Worm (Caenorhabditis elegans) whole organism, dauer: ENCODE measurements around the gene sar-1.

Experiments used
- unc-62 ChIP-seq: sonication (generic microtip); optimal IDR thresholded peaks from 2 replicates; lab custom pipeline; 2017; ENCODE audit warnings: missing biosample characterization, missing genetic modification reagents, missing genetic modification characterization

sar-1 gene

ce11 chrIV:4513269-4513819 lies at the start of gene sar-1:
Gene sar-1, minus strand, starts transcription at chrIV:4513319.
- no peak for TF ChIP-seq unc-62 (GFP tag; lab: Kevin White, UChicago)

- TF ChIP-seq unc-62 (GFP tag; lab: Kevin White, UChicago) = no peak
Observed at ce11 chrIV:4562599-4563116, 49.5 kb upstream of the sar-1 start, which contains the start of gene igeg-1. Gene igeg-1, plus strand, starts transcription at chrIV:4562649.

DNA sequence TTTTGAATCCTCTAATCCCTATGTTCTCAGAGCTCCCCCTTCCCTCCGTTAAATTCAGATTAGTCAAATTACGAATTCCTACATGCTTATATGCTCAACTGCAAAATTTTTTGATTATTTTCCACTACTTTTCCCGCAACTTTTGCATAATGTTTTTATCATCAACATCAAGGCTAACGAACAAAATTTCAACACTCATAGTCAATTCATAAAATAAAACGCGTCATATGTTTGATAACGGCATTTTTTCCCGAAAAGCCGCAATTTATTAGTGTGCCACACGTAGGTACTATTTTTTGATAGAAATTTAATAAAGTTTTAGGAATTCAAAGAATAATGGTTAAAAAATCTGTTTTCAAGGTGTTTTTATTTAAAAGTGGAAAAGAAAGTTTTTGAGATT lies 46.0 kb upstream of the sar-1 start:
- no peak for TF ChIP-seq unc-62 (GFP tag; lab: Kevin White, UChicago)

DNA sequence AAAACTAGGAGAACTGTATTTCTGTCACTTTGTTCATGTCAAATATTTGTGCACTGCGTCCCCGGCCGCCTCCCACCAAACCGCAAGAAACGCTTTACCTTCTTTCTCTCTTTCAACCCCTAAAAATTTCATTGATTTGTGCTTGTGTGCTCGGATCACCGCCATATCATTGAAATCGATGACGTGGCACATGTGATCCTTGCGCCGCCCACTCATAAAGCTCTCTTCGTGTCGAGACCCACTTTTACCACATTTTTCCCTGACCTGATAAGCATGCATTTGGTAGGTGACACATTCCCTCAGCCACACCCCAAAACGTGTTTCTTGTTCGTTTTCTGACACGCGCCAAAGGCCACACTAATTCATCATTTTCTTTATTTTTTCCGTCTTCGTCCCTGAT lies 44.6 kb upstream of the sar-1 start:
- TF ChIP-seq unc-62 (GFP tag; lab: Kevin White, UChicago) = no peak

- TF ChIP-seq unc-62 (GFP tag; lab: Kevin White, UChicago) = no peak
Observed at ce11 chrIV:4557130-4557529, 44.0 kb upstream of the sar-1 start.

DNA sequence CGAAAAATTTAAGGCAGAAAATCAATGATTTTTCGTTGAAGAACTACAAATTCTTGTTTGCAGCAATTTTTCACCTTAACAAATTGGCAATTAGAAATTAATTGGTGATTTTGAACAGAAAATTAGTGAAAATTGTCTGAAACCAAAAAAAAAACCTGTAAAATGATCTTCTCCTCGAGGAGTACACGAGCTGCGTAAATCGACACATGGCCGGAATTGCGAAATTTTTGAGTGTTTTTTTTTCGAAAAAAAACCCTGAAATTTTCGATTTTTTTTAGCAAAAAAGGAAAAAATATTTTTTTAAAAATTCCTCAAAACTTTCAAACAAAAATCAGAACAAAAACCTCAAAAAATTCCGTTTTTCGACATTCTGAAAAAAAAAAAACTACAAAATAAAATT lies 38.4 kb upstream of the sar-1 start:
- no peak for TF ChIP-seq unc-62 (GFP tag; lab: Kevin White, UChicago)

ce11 chrIV:4548253-4548652 lies 35.1 kb upstream of the sar-1 start, which contains the start of gene ZK185.1:
Gene ZK185.1, plus strand, starts transcription at chrIV:4548553.
- TF ChIP-seq unc-62 (GFP tag; lab: Kevin White, UChicago) = no peak

- no peak for TF ChIP-seq unc-62 (GFP tag; lab: Kevin White, UChicago)
Observed at ce11 chrIV:4545818-4546217, 32.7 kb upstream of the sar-1 start, which contains the start of gene ZK185.5. Gene ZK185.5, minus strand, starts transcription at chrIV:4545918.

ce11 chrIV:4544215-4544614 lies 31.1 kb upstream of the sar-1 start:
- TF ChIP-seq unc-62 (GFP tag; lab: Kevin White, UChicago) = no peak

DNA sequence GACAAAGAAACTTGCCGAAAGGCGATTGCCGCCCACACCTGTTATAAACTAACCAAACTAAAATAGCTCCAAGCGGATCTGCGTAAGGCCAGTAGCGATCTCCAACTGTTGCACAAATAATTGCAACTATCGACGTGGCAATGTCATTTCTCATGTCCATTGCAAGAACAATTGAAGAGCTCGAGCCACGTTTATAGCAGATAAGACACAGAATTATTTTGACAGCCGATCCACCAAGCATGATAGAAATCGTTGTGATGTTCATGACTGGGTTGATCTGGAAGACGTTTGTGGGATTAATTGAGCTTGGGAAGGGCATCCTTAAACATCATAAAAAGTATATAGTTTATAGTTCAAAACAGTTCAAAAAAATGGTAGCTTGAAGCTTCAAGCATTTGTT lies 29.9 kb upstream of the sar-1 start:
- no peak for TF ChIP-seq unc-62 (GFP tag; lab: Kevin White, UChicago)

- no peak for TF ChIP-seq unc-62 (GFP tag; lab: Kevin White, UChicago)
Observed at ce11 chrIV:4541195-4541594, 28.1 kb upstream of the sar-1 start.

DNA sequence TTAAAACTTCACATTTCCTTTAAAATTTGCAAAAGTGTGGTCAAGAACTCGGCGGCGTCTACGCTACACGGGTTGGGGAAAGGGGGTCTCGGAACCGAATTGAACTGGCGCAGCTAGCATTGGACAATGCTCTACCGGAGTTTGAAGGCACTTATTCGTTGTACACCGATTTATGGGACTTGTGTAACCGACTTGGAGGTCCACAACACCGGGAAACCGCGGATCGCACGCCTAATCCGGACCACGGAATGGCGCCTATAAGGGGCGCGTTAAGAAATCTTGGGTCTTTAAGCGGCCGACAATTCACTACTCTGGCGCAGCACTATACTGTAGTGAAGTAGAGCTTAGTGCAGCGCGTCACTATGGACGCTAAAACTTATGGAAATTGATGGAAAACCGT lies 25.6 kb upstream of the sar-1 start:
- no peak for TF ChIP-seq unc-62 (GFP tag; lab: Kevin White, UChicago)

- no peak for TF ChIP-seq unc-62 (GFP tag; lab: Kevin White, UChicago)
Observed at ce11 chrIV:4536247-4536646, 23.1 kb upstream of the sar-1 start, which contains the start of gene ZK185.2. Gene ZK185.2, plus strand, starts transcription at chrIV:4536547.

DNA sequence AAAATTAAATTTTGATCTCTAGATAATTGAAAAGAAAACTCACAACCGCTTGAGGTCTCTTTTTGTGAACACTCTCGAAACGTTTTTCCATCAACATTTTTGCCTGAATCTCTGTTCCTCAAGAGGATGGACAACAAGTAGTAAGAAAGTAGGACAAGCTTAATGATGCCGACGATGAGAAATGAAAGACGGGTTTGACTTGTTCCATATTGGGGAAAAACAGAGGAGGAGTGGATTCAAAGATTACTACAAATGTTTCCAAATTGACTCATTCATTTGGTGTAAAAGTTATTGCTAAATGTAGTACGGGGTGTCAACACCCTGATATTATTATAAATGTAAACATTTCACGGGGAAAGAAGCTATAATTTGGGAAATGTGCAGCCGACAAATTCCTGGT lies 19.9 kb upstream of the sar-1 start, which contains the start of gene ZK185.4:
Gene ZK185.4, minus strand, starts transcription at position 101 of the 400 bp plus-strand sequence.
- TF ChIP-seq unc-62 (GFP tag; lab: Kevin White, UChicago) = no peak

ce11 chrIV:4530170-4530569 lies 17.1 kb upstream of the sar-1 start, which contains the start of gene ZK185.3:
Gene ZK185.3, minus strand, starts transcription at chrIV:4530432.
- no peak for TF ChIP-seq unc-62 (GFP tag; lab: Kevin White, UChicago)

ce11 chrIV:4526724-4527123 lies 13.6 kb upstream of the sar-1 start:
- TF ChIP-seq unc-62 (GFP tag; lab: Kevin White, UChicago) = no peak

DNA sequence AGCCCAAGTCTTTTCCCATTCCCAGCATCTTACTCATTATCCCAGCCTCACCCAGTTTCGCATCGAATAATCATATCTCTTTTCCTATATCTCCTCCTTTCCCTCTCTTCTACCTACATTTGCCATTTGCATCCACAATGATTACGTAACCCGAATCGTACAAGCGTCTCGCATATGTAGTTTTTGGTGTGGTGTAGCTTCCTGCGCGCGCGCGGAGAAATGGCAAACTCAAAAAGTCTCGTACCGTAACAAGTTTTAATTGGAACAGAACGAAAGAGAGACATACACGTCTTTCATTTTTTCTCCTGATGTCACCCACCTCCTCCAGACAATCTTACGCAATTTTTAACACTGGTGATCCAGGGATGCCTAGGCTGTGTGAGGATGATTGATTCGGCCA lies 12.9 kb upstream of the sar-1 start:
- TF ChIP-seq unc-62 (GFP tag; lab: Kevin White, UChicago) = no peak
